Fruit fly (Drosophila melanogaster): Measurements from ENCODE around the gene Lsm12a.

Lsm12a gene

DNA sequence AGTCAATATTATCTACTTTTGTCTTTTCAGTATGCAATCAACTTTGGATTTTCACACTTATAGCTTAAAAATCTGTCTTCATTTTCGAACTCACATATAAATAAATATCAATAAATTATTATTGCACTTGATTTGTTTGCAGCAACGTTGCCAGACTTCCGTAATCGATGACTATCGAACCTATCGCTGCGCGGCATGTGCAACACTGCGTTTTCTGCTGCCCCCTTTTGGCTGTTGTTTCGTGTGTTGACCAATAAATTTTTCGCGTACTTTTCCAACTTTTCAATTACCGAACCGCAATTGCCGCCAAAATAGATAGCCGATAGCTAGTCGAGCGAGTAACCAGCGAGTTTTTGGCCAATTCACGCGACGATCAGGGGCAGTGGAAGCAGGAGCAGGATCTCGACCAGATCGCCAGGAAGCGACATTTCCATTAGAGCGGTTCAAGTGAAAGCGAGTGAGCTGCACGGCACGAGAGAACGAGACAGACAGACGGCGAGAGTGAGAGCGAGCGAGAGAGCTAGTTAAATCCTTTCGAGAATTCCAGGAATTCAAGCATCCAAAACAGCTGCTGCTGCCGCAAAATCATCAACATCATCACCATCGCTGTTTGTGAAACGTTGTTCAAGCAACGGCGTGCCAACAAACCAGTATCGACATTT lies at the start of gene Lsm12a:
Gene Lsm12a (plus strand): TSS at position 201 of the 662 bp plus-strand sequence.
- TF ChIP-seq noc (tag; optimal IDR thresholded peaks at IDR 0.05): no peak

DNA sequence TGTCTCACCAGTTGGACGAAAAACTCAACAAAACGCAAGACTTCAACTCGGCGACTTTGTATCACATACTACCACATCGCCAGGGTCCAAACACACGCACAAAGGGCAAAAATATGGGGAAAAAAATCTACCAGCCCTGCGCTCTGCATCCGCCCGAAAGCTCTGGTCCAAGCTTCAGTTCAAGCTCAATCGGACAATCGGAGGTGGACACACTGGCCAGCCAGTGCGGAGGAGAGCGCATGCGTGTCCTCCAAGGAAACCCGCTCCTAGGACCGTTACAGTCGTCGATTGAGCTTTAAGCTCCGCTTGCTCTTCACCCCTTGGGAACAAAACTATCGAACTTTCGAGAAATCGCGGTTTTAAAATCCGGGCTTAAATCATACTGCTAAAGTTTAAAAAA lies 34.6 kb upstream of the Lsm12a start:
- TF ChIP-seq noc (tag; optimal IDR thresholded peaks at IDR 0.05): no peak

DNA sequence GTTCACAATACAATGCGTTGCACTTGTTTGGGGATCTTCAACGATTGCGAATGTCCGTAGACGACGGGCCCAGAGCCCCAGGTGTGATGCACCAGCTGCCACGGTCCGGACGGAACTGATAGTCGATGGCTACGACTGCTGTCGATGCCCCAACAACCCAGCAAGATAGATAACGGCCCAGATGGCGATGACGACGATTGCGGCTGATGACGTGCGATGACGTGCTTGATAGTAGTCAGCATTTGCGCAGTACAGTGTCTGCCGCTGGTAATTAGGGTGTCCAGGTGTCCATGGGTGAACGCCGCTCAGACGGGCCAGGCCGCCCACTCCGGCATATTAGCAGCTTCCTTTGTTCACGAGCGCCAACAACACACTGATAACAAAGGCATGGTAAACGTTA lies 33.5 kb upstream of the Lsm12a start, which contains the start of gene cac:
Gene cac (minus strand): TSS at position 101 of the 400 bp plus-strand sequence.
- no peak for TF ChIP-seq noc (tag; optimal IDR thresholded peaks at IDR 0.05)

DNA sequence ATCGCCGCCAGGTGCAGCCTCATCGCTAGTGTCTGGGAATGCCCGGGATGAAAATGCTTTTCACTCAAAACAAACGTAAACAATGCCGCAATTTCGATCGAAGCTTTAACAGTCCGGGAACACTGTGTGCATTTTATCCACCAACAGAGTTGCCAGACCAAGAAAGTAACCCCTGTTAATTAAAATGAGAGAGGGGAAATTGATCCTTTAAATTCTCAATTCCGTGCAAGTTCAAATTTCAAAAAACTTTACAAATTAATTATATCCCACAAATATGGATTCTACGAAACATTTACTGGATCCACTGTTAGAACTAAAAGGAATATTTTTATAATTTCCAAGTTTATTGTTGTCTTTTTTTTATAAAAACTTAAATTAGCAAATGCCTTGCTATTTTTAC lies 30.8 kb upstream of the Lsm12a start, which contains the start of gene gd:
Gene gd (minus strand): TSS at position 101 of the 400 bp plus-strand sequence.
- TF ChIP-seq noc (tag; optimal IDR thresholded peaks at IDR 0.05): no peak

DNA sequence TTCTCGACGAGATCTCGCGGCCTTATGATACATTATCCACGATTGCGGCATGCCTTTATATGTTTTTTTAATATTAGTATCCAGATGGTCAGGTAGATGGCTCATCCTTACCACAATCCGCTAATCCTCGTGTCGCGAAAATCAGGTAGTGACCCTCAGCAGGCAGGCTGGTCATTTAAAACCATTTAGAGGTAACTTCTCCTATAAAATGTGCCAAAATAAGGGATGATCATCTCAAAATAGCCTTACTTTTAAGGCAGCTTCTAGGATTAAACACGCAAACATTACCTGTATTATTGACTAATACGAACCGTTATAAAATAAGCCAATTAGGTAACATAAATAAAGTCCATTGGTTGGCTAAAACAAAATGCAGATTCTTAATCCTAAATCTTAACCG lies 29.5 kb upstream of the Lsm12a start, which contains the start of gene tsg:
Gene tsg (minus strand): TSS at position 37 of the 400 bp plus-strand sequence.
- TF ChIP-seq noc (tag; optimal IDR thresholded peaks at IDR 0.05): no peak

DNA sequence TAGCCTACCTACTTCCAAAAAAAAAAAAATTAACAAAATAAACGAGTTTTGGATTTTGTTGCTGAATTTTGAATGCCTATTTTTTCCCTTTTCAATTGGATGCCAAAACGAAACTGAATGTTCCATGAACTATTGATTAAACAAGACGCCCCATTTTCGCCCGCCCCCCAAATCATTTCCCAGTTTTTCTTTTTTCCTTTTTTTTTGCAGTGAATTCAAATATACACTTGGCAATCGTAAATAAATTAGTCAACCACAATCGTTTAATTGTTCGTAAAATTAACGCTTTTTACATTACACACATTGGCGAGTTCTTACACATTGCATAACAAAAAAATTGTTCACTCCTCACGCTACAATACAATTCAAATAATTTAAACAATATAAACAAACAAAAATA lies 25.8 kb upstream of the Lsm12a start, which contains the start of gene CG18130:
Gene CG18130 (minus strand): TSS at position 101 of the 400 bp plus-strand sequence.
- TF ChIP-seq noc (tag; optimal IDR thresholded peaks at IDR 0.05): no peak

DNA sequence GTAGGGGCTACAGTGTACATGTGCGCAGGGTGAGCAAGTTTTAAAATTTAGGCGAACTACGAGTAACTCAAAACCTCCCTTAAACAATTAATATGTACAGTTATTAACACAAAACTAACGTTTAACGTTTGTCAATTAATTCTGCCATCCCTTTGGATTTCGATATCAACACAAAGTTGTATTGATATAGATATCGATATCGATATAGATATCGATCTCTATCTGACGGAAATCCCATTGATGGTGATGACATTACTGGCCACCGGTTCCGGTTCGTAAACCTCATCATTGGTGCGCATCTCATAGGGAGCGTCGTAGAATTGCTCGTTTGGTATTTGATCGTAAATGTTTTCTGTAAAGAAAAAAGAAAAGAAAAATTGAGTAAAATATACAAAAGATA lies 25.2 kb upstream of the Lsm12a start:
- no peak for TF ChIP-seq noc (tag; optimal IDR thresholded peaks at IDR 0.05)

DNA sequence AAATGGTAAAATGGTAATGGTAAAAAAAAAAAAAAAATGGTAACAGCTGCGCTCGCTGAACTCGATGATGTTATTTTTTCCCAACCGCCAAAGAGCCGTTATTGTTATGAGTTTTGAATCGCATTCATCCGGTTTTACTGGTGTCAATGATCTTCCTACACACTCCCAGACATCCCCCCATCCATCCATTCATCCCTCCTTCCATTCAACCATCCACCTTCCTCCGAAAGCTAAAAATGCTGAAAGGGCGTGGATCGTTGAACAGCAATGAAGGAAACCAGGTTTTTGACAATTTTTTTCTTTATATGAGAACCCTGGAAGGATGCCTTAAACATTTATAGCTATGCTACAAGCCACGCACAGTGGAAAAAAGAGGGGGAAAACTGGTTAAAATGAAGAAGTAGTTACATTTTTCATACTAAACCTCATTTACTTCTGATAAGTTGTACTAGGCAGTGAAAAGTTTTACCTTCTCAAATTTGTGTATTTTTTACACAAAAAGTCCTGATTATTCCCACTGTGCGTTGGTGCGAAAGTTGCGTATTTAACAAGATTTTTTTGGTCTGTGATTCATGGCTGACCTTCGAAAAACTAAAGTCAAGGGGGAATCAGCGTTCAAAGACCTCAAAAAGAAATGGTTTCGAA lies 18.3 kb upstream of the Lsm12a start:
- TF ChIP-seq noc (tag; optimal IDR thresholded peaks at IDR 0.05): no peak

DNA sequence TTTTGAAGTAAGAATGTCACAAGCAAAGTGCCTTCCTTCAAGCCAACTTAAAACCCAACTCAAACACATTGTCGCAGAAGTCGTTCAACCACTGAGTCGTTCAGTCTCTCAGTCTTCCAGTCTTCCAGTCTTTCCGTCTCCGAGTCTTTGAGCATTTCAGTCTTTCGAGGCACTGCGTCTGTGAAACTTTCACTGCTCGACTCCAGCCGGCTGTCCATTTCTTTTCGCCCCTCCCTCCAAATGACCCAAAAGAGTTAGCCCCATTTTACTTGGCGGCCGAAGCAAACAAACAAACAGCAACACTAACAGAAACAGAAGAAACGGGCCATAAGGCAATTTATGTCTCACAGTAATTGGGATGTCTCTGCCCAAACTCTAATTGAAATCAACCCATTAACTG lies 17.4 kb upstream of the Lsm12a start:
- no peak for TF ChIP-seq noc (tag; optimal IDR thresholded peaks at IDR 0.05)

DNA sequence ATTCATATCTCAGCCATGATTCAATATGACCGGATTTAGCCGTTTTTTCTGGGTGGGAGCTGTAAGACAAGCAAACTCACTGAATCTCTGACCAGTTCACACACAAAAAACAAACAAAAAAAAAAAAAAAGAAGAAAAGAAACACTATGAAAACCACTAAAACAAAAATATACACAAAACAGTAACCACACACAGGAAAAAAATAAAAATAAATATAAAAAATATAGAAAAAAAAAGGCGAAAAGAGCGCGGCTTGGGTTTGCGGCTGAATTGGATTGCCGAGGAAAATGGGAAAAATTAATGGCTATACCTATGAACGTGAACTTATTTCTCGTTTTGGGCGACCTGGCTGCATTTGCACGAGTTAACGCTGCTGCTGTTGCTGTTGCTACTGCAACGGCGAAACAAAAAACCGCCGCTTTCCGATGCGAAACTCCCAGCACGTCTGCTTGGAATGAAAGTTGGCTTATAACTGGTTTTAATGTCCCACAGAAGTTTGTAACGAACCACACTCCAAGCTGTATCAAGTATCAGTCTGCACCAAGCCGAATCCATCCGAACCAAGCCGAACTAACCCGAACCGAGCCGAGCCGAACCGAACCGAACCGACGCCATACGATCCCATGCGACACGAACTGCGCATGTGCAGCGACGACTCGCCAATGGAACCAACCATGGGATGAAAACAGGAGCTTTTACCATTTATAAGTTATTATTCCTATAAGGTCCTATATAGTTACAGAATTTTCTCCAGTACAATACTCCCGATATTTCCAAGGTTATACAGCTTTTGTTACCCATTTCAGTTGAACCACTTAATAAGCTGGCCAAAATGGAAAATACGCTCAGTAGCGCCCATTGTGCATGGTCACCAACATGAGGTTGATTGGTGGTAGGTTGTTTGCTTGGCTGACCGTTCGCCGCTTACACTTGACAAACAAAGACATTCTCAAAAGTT lies 14.7 kb upstream of the Lsm12a start, which contains the start of gene fw:
Gene fw (minus strand): TSS at position 478 of the 958 bp plus-strand sequence.
- peak; percentile 42 for TF ChIP-seq noc (tag; optimal IDR thresholded peaks at IDR 0.05)

DNA sequence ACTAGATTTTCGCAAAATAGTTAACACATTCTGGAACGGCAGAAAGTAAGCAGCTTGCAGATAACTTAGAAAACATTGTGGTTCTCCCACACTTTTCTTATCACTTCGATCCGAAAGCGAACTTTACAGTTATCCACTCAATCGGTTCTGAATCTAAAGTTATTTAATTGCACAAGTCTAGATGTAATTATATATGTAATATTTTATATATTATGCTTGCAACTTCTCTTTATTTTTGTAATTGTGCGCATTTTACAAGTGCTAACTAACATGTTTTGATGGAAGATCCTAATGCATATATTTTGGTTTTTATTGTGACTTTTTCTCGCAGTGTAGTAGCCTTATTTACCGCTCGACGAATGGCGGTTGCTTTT lies 14.1 kb upstream of the Lsm12a start:
- peak; percentile 12 for TF ChIP-seq noc (tag; optimal IDR thresholded peaks at IDR 0.05)

DNA sequence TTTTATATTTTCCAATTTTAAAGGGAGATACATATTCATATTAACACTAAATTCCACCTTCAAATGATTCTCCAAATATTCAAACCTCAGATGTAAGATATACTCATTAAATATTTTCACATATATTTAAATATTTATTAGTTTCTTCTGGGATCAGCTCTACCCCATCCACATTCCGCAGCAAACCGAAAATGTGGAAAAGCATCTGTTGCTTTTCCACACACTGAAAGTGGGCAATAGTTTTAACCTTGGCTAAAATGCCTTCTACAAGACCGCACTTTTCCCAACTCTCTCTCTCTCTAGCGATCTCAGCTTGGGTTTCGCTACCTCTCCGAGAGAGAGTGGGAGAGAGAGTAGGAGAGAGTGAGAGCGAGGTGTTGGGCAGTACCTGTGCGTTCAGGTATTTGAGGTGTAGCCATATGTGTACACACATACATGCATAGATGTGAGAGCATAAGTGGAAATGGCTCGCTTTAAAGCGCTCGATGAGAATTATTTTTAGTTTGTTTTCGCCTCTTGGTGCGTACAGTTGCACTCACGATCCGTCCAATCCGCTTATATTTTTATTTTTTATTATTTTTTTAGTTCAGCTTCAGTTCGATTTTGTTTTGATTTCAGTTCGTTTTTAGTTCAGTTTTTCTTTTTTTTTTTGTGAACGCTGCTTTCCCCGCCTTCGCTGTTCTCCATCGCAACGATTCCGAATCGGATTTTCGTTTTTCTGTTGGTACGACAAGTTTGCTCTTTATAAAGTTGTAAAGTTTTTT lies 11.6 kb upstream of the Lsm12a start, which contains the start of gene CG1806:
Gene CG1806 (plus strand): TSS at position 499 of the 764 bp plus-strand sequence.
- TF ChIP-seq noc (tag; optimal IDR thresholded peaks at IDR 0.05): no peak

DNA sequence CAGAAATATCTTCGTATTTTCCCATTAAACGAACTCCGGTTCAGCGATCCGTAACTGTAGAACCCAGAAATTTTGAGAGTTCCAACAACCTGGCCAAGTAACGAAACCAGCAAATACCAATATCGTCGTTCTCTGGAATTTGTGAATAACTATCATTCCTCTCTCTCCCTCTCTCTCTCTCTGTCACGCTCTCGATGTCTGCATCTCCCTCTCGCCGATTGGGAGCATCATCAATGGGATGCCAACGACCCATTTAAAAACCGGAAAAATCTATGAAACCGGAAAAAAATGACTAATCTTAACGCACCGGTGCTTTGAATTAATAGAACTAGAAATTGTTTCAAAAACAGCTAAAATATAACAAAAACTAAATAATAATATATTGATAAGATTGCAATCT lies 10.8 kb upstream of the Lsm12a start:
- no peak for TF ChIP-seq noc (tag; optimal IDR thresholded peaks at IDR 0.05)

DNA sequence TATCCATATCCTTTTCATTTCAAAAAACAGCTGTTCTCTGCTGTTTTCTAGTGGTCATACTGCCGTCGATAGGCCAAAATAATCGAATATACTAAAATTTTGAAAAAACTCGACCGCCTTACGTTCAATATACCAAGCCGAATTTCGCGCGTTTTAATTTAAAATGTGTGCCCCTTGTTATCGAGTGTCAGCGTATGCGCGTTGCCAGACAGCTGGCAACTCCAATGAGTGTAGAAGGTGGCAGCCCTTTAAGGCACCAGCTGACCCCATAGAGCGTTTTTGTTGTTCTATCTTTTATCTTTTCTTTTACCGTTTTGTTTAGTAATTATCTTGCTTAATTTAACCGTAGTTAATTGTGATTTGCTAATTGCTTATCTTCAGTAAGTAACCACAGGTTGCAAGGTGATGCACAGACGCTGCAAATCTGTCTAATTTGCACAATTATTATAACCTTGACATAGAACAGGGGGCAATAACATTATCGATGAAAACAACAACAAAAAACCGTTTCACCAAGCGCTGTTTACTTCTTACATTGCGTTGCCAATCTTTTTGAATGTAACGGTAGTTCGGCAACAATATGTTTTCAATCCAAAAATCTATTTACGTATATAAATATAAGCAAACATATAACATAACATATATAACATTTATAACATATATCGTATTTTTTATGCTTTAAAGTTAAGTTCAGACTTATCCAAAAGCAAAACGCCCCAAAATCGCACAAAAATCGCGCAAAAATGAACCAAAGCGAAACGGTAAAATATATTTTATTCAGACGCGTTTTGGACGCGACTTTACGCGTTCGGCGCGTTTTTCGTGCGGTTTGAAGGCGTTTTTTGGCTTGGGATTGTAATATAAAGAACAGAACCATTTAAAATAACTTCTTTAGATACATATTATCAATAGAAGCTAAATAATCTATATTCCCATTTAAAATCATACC lies 6.0 kb upstream of the Lsm12a start, which contains the start of the genes CG1492 and regucalcin:
Gene CG1492 (minus strand): TSS at position 63 of the 949 bp plus-strand sequence.
Gene regucalcin (plus strand): TSS at position 229 of the 949 bp plus-strand sequence.
- TF ChIP-seq noc (tag; optimal IDR thresholded peaks at IDR 0.05): no peak
